Worm (Caenorhabditis elegans) whole organism, L2 larva: ENCODE results near the gene gop-1.
"Not testable (repeated sequence)": the region's sequence is repeated elsewhere in the genome, so short reads cannot be mapped to it uniquely, and the experiment has no call there.

ENCODE experiments used
- ceh-82 ChIP-seq: fragments of 150-350 bp; optimal IDR thresholded peaks from 2 replicates; lab custom pipeline; 2014; ENCODE audit warnings: missing biosample characterization, missing genetic modification characterization
- egl-27 ChIP-seq: sonication (generic microtip); optimal IDR thresholded peaks from 3 replicates; lab custom pipeline; 2017; ENCODE audit warnings: missing biosample characterization, missing genetic modification reagents, missing genetic modification characterization
- elt-1 ChIP-seq: fragments of 150-350 bp; optimal IDR thresholded peaks from 2 replicates; lab custom pipeline; 2014; ENCODE audit warnings: missing biosample characterization, missing genetic modification characterization
- fos-1 ChIP-seq: fragments of 150-350 bp; optimal IDR thresholded peaks from 2 replicates; lab custom pipeline; 2014; ENCODE audit warnings: missing biosample characterization, missing genetic modification characterization
- lin-13 ChIP-seq: fragments of 150-350 bp; optimal IDR thresholded peaks from 2 replicates; lab custom pipeline; 2014; ENCODE audit warnings: missing biosample characterization, missing genetic modification reagents, missing genetic modification characterization
- nhr-12 ChIP-seq: fragments of 150-350 bp; optimal IDR thresholded peaks from 2 replicates; lab custom pipeline; 2014; ENCODE audit warnings: missing biosample characterization, missing genetic modification characterization
- nhr-21 ChIP-seq: fragments of 150-350 bp; optimal IDR thresholded peaks from 2 replicates; lab custom pipeline; 2014; ENCODE audit warnings: missing biosample characterization, missing genetic modification characterization
- nhr-25 ChIP-seq: fragments of 150-350 bp; sonication (generic microtip); optimal IDR thresholded peaks from 3 replicates; lab custom pipeline; 2014; ENCODE audit warnings: missing biosample characterization, missing genetic modification characterization
- peb-1 ChIP-seq: fragments of 150-350 bp; optimal IDR thresholded peaks from 2 replicates; lab custom pipeline; 2014; ENCODE audit warnings: missing biosample characterization, missing genetic modification characterization
- skn-1 ChIP-seq: sonication (generic microtip); optimal IDR thresholded peaks from 2 replicates; lab custom pipeline; 2017; ENCODE audit warnings: missing biosample characterization, missing genetic modification characterization
- unc-62 ChIP-seq: fragments of 150-350 bp; optimal IDR thresholded peaks from 2 replicates; lab custom pipeline; 2014; ENCODE audit warnings: missing biosample characterization, missing genetic modification reagents, missing genetic modification characterization
- ztf-11 ChIP-seq: sonication (generic microtip); optimal IDR thresholded peaks from 2 replicates; lab custom pipeline; 2017; ENCODE audit warnings: missing biosample characterization, missing genetic modification characterization

- TF ChIP-seq unc-62 (GFP tag; lab: Kevin White, UChicago); skn-1 (tag; lab: Kevin White, UChicago); nhr-12 (tag; lab: Kevin White, UChicago); elt-1; ztf-11 (tag; lab: Kevin White, UChicago); peb-1 (tag; lab: Kevin White, UChicago); nhr-25; ceh-82: not testable (repeated sequence)
- peak; percentile 7 for TF ChIP-seq egl-27 (tag; lab: Kevin White, UChicago)
- peak; percentile 25 for TF ChIP-seq lin-13
- peak; percentile 65 for TF ChIP-seq nhr-21 (tag; lab: Kevin White, UChicago)
- peak; percentile 63 for TF ChIP-seq fos-1 (tag; lab: Kevin White, UChicago)
Observed at ce11 chrIII:5211137-5211648, 43.0 kb upstream of the gop-1 start.
